Worm (Caenorhabditis elegans): ENCODE measurements around the gene R04D3.2.

DNA sequence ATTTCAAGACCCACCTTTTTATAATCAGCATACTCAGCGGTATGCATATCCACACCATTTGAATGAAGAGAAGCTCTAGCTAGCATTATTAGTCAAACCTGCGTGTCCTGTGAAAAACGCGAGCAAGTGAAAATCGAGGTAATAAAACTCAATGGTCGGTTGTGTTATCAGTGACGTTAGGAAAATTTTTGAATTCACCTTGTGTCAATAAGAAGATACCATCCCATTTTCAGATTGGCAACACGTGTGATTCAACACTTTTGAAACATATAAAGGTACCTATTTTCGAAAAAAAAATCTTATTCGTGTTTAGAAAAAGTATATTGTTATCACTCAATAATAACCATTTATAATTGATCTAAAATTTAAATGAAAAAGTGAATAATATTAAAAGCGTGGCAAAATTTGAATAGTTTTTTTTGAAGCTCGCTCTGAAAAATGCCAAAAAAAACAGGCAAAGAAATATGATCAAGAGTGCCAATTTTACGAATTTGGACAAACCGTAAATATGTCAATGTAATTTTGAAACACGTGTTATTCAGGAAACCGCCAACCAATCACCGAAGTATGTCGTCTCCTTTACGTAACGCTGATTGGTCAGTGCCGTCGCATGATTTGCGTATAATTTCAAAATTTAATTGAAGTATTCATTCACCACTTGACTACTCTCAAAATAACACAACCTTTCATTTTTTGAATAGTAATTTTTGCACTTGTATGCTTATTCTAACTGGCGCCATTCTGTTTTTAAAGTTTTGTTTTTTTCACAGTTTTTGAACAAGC is 25.4 kb upstream of the R04D3.2 start, which contains the start of gene F46G10.1:
- TF ChIP-seq unc-62 (GFP tag; optimal IDR thresholded peaks at IDR 0.05) (no peak), mab-5 (tag; optimal IDR thresholded peaks at IDR 0.05) (no peak), elt-3 (tag; optimal IDR thresholded peaks at IDR 0.05) (no peak), nhr-28 (tag; optimal IDR thresholded peaks at IDR 0.05) (no peak), lsy-2 (tag; optimal IDR thresholded peaks at IDR 0.05) (no peak), cnd-1 (tag; optimal IDR thresholded peaks at IDR 0.05) (no peak), nhr-76 (tag; optimal IDR thresholded peaks at IDR 0.05) (no peak), nhr-237 (tag; optimal IDR thresholded peaks at IDR 0.05) (no peak), zip-8 (tag; optimal IDR thresholded peaks at IDR 0.05) (no peak), ztf-11 (tag; optimal IDR thresholded peaks at IDR 0.05) (no peak), ceh-83 (GFP tag; optimal IDR thresholded peaks at IDR 0.05) (no peak), pha-4 (tag; optimal IDR thresholded peaks at IDR 0.05) (no peak), elt-1 (tag; optimal IDR thresholded peaks at IDR 0.05; ENCODE audit: borderline replicate concordance, insufficient read depth) (no peak), nhr-12 (tag; optimal IDR thresholded peaks at IDR 0.05) (no peak)

Data from whole organism, mixed stage, embryonic.